Worm (Caenorhabditis elegans) whole organism, L1 larva: Measurements from ENCODE around the gene rde-12.

Source experiments
- C04F5.9 ChIP-seq: sonication (generic microtip); optimal IDR thresholded peaks from 2 replicates; lab custom pipeline; 2016; ENCODE audit warnings: missing genetic modification characterization, missing compliant biosample characterization
- C16A3.4 ChIP-seq: fragments of 150-350 bp; optimal IDR thresholded peaks from 2 replicates; lab custom pipeline; 2014; ENCODE audit warnings: missing biosample characterization, missing genetic modification characterization
- F16B12.6 ChIP-seq: fragments of 150-350 bp; optimal IDR thresholded peaks from 2 replicates; lab custom pipeline; 2014; ENCODE audit warnings: missing biosample characterization, missing genetic modification characterization
- aha-1 ChIP-seq: fragments of 150-350 bp; optimal IDR thresholded peaks from 2 replicates; lab custom pipeline; 2014; ENCODE audit warnings: missing biosample characterization, missing genetic modification characterization
- ama-1 ChIP-seq: fragments of 150-350 bp; optimal IDR thresholded peaks from 2 replicates; lab custom pipeline; 2014
- blmp-1 ChIP-seq: fragments of 150-350 bp; optimal IDR thresholded peaks from 2 replicates; lab custom pipeline; 2014; ENCODE audit warnings: missing biosample characterization, missing genetic modification characterization
- ceh-8 ChIP-seq: fragments of 200-800 bp; sonication (Bioruptor generic); optimal IDR thresholded peaks from 2 replicates; lab custom pipeline; 2018; ENCODE audit warnings: mild to moderate bottlenecking, missing genetic modification characterization, moderate library complexity, missing compliant biosample characterization
- ceh-82 ChIP-seq, 3 experiments: fragments of 150-350 bp in 1 of 3; sonication (generic microtip) in 2 of 3; optimal IDR thresholded peaks; 2 replicates each; lab custom pipeline; 2014 to 2017; ENCODE audit warnings: missing biosample characterization in 3 of 3, missing genetic modification characterization in 3 of 3
- ceh-88 ChIP-seq: fragments of 200-800 bp; sonication (Bioruptor generic); IDR thresholded peaks from 2 replicates; pipeline ENCODE4 v1.3.6; 2022; ENCODE audit warnings: missing genetic modification characterization, missing compliant biosample characterization
- ceh-90 ChIP-seq: sonication (generic microtip); optimal IDR thresholded peaks from 2 replicates; lab custom pipeline; 2016; ENCODE audit warnings: missing genetic modification characterization, missing compliant biosample characterization
- dpl-1 ChIP-seq, 3 experiments: fragments of 150-350 bp in 2 of 3; sonication (generic microtip) in 1 of 3; optimal IDR thresholded peaks; 2 replicates each; lab custom pipeline; 2014 to 2017; ENCODE audit warnings: missing biosample characterization in 3 of 3, missing genetic modification characterization in 3 of 3, missing genetic modification reagents in 3 of 3
- efl-1 ChIP-seq, 4 experiments: fragments of 150-350 bp; optimal IDR thresholded peaks in 3 of 4; peaks in 1 of 4; 1 replicate in 1 of 4; 2 replicates in 3 of 4; lab custom pipeline; 2014; ENCODE audit warnings: missing biosample characterization in 2 of 4, missing genetic modification characterization in 2 of 4, missing genetic modification reagents in 2 of 4
- efl-3 ChIP-seq: fragments of 200-800 bp; sonication (Bioruptor generic); optimal IDR thresholded peaks from 2 replicates; lab custom pipeline; 2018; ENCODE audit warnings: mild to moderate bottlenecking, missing genetic modification characterization, missing compliant biosample characterization
- elt-2 ChIP-seq: sonication (generic microtip); optimal IDR thresholded peaks from 2 replicates; lab custom pipeline; 2016; ENCODE audit warnings: missing genetic modification characterization, mild to moderate bottlenecking, inconsistent platforms, missing compliant biosample characterization, missing genetic modification reagents
- elt-3 ChIP-seq, 6 experiments: fragments of 150-350 bp in 1 of 6; sonication (generic microtip); optimal IDR thresholded peaks; 2 replicates each; lab custom pipeline; 2017 to 2018; ENCODE audit warnings: missing biosample characterization in 6 of 6, missing genetic modification characterization in 6 of 6, inconsistent platforms in 1 of 6
- fkh-10 ChIP-seq: sonication (generic microtip); optimal IDR thresholded peaks from 2 replicates; lab custom pipeline; 2017; ENCODE audit warnings: missing biosample characterization, missing genetic modification reagents, missing genetic modification characterization
- fkh-4 ChIP-seq: sonication (generic microtip); optimal IDR thresholded peaks from 2 replicates; lab custom pipeline; 2016; ENCODE audit warnings: missing compliant biosample characterization, missing genetic modification characterization, borderline replicate concordance
- grh-1 ChIP-seq: fragments of 200-800 bp; sonication (Bioruptor generic); IDR thresholded peaks from 2 replicates; pipeline ENCODE4 v1.3.6; 2022; ENCODE audit warnings: missing genetic modification reagents, missing genetic modification characterization, missing compliant biosample characterization
- hlh-4 ChIP-seq: sonication (generic microtip); optimal IDR thresholded peaks from 2 replicates; lab custom pipeline; 2016; ENCODE audit warnings: mild to moderate bottlenecking, missing genetic modification characterization, missing compliant biosample characterization
- isw-1 ChIP-seq: fragments of 200-800 bp; sonication (Bioruptor generic); IDR thresholded peaks from 2 replicates; pipeline ENCODE4 v1.3.6; 2022; ENCODE audit warnings: missing genetic modification characterization, missing compliant biosample characterization
- jun-1 ChIP-seq: fragments of 150-350 bp; optimal IDR thresholded peaks from 2 replicates; lab custom pipeline; 2014; ENCODE audit warnings: missing biosample characterization, missing genetic modification reagents, missing genetic modification characterization
- lin-14 ChIP-seq: fragments of 200-800 bp; sonication (Bioruptor generic); optimal IDR thresholded peaks from 2 replicates; lab custom pipeline; 2018; ENCODE audit warnings: mild to moderate bottlenecking, missing genetic modification characterization, moderate library complexity, missing compliant biosample characterization
- lin-15B ChIP-seq: fragments of 150-350 bp; sonication (generic microtip); optimal IDR thresholded peaks from 3 replicates; lab custom pipeline; 2014; ENCODE audit warnings: missing biosample characterization, missing genetic modification characterization
- lir-3 ChIP-seq: sonication (generic microtip); optimal IDR thresholded peaks from 2 replicates; lab custom pipeline; 2016; ENCODE audit warnings: mild to moderate bottlenecking, missing genetic modification characterization, moderate library complexity, missing compliant biosample characterization; ENCODE audit not compliant: poor library complexity
- mab-9 ChIP-seq: fragments of 200-800 bp; sonication (Bioruptor generic); IDR thresholded peaks from 2 replicates; pipeline ENCODE4 v1.3.6; 2022; ENCODE audit warnings: missing genetic modification reagents, missing genetic modification characterization, missing compliant biosample characterization
- mdl-1 ChIP-seq, 2 experiments: fragments of 150-350 bp; optimal IDR thresholded peaks; 2 replicates each; lab custom pipeline; 2014 to 2017; ENCODE audit warnings: missing biosample characterization in 2 of 2, missing genetic modification characterization in 2 of 2, inconsistent platforms in 1 of 2
- mep-1 ChIP-seq: fragments of 150-350 bp; optimal IDR thresholded peaks from 2 replicates; lab custom pipeline; 2014; ENCODE audit warnings: missing biosample characterization, missing genetic modification characterization
- nhr-19 ChIP-seq: fragments of 200-800 bp; sonication (Bioruptor generic); conservative IDR thresholded peaks from 2 replicates; pipeline ENCODE4 v1.3.6; 2022; ENCODE audit warnings: missing genetic modification characterization, missing compliant biosample characterization
- nhr-20 ChIP-seq: sonication (generic microtip); optimal IDR thresholded peaks from 2 replicates; lab custom pipeline; 2016; ENCODE audit warnings: mild to moderate bottlenecking, missing genetic modification characterization, missing compliant biosample characterization
- nhr-28 ChIP-seq: fragments of 150-350 bp; optimal IDR thresholded peaks from 2 replicates; lab custom pipeline; 2014; ENCODE audit warnings: missing biosample characterization, missing genetic modification characterization
- nhr-47 ChIP-seq: sonication (generic microtip); optimal IDR thresholded peaks from 2 replicates; lab custom pipeline; 2016; ENCODE audit warnings: mild to moderate bottlenecking, missing genetic modification characterization, moderate library complexity, missing compliant biosample characterization
- nhr-71 ChIP-seq: sonication (generic microtip); optimal IDR thresholded peaks from 2 replicates; lab custom pipeline; 2016; ENCODE audit warnings: mild to moderate bottlenecking, missing genetic modification characterization, moderate library complexity, missing compliant biosample characterization
- nhr-77 ChIP-seq: fragments of 150-350 bp; optimal IDR thresholded peaks from 2 replicates; lab custom pipeline; 2014; ENCODE audit warnings: missing biosample characterization, missing genetic modification characterization
- nhr-84 ChIP-seq: sonication (generic microtip); optimal IDR thresholded peaks from 2 replicates; lab custom pipeline; 2017; ENCODE audit warnings: missing biosample characterization, missing genetic modification characterization
- nhr-85 ChIP-seq: sonication (generic microtip); peaks from one replicate; lab custom pipeline; 2016; ENCODE audit warnings: missing genetic modification characterization, inconsistent platforms, missing compliant biosample characterization
- nhr-90 ChIP-seq: sonication (generic microtip); optimal IDR thresholded peaks from 2 replicates; lab custom pipeline; 2016; ENCODE audit warnings: mild to moderate bottlenecking, missing genetic modification characterization, missing compliant biosample characterization; ENCODE audit not compliant: poor library complexity
- pag-3 ChIP-seq: sonication (generic microtip); optimal IDR thresholded peaks from 2 replicates; lab custom pipeline; 2017; ENCODE audit warnings: missing genetic modification characterization, mild to moderate bottlenecking, missing compliant biosample characterization, antibody characterized with exemption, borderline replicate concordance; ENCODE audit not compliant: insufficient read depth
- pax-3 ChIP-seq: fragments of 200-800 bp; sonication (Bioruptor generic); optimal IDR thresholded peaks from 2 replicates; lab custom pipeline; 2018; ENCODE audit warnings: mild to moderate bottlenecking, missing genetic modification characterization, moderate library complexity, missing compliant biosample characterization
- rnt-1 ChIP-seq: sonication (generic microtip); optimal IDR thresholded peaks from 2 replicates; lab custom pipeline; 2016; ENCODE audit warnings: mild to moderate bottlenecking, missing genetic modification characterization, moderate library complexity, missing compliant biosample characterization
- skn-1 ChIP-seq: fragments of 150-350 bp; optimal IDR thresholded peaks from 2 replicates; lab custom pipeline; 2014; ENCODE audit warnings: missing biosample characterization, missing genetic modification characterization
- snpc-4 ChIP-seq: fragments of 150-350 bp; optimal IDR thresholded peaks from 2 replicates; lab custom pipeline; 2014; ENCODE audit warnings: missing biosample characterization, missing genetic modification characterization
- sox-4 ChIP-seq: sonication (generic microtip); optimal IDR thresholded peaks from 2 replicates; lab custom pipeline; 2016; ENCODE audit warnings: missing genetic modification characterization, missing compliant biosample characterization
- sup-37 ChIP-seq: fragments of 200-800 bp; sonication (Bioruptor generic); optimal IDR thresholded peaks from 2 replicates; lab custom pipeline; 2018; ENCODE audit warnings: mild to moderate bottlenecking, missing genetic modification characterization, missing compliant biosample characterization
- swsn-7 ChIP-seq: sonication (generic microtip); optimal IDR thresholded peaks from 2 replicates; lab custom pipeline; 2016; ENCODE audit warnings: missing genetic modification characterization, missing compliant biosample characterization
- tbx-2 ChIP-seq: sonication (generic microtip); optimal IDR thresholded peaks from 2 replicates; lab custom pipeline; 2016; ENCODE audit warnings: missing genetic modification characterization, missing compliant biosample characterization
- tlp-1 ChIP-seq: fragments of 150-350 bp; optimal IDR thresholded peaks from 2 replicates; lab custom pipeline; 2014; ENCODE audit warnings: missing biosample characterization, missing genetic modification characterization
- unc-30 ChIP-seq: sonication (generic microtip); optimal IDR thresholded peaks from 2 replicates; lab custom pipeline; 2017; ENCODE audit warnings: missing biosample characterization, missing genetic modification characterization
- unc-86 ChIP-seq: sonication (generic microtip); optimal IDR thresholded peaks from 2 replicates; lab custom pipeline; 2016; ENCODE audit warnings: missing genetic modification characterization, missing compliant biosample characterization
- unc-98 ChIP-seq: fragments of 200-800 bp; sonication (Bioruptor generic); IDR thresholded peaks from 2 replicates; pipeline ENCODE4 v1.3.6; 2022; ENCODE audit warnings: missing genetic modification characterization, missing compliant biosample characterization
- zag-1 ChIP-seq: fragments of 150-350 bp; optimal IDR thresholded peaks from 2 replicates; lab custom pipeline; 2014; ENCODE audit warnings: missing biosample characterization, missing genetic modification characterization
- ztf-11 ChIP-seq, 2 experiments: sonication (generic microtip); optimal IDR thresholded peaks; 2 replicates each; lab custom pipeline; 2016 to 2017; ENCODE audit warnings: missing genetic modification characterization in 2 of 2, missing biosample characterization in 1 of 2, missing compliant biosample characterization in 1 of 2
- ztf-4 ChIP-seq: fragments of 150-350 bp; optimal IDR thresholded peaks from 2 replicates; lab custom pipeline; 2014; ENCODE audit warnings: missing biosample characterization, missing genetic modification characterization

The rde-12 gene

DNA sequence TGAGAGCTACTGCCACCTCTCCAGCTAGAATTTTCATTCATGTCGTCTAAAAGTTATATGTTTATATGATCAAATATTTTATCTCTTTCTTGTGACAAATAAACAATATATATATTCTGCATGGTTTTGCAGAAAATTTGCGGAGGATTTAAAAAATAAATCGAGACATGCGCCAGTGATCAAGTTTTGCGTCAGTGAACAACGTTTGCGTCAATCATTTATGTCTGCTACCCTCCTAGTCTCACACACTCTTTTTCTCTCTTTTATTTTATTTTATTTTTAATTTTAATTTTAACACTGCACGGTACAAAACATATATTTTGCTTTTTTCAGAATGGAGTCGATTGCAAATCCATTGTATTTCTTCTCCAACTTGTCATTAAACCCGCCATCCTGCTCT is 13.4 kb downstream of the rde-12 start, which contains the start of the genes tag-65 and ccz-1 (continued):
- peak; percentile 93 for TF ChIP-seq lin-14 (GFP tag; lab: Kevin White, UChicago)
- TF ChIP-seq ceh-88 (GFP tag; lab: Robert Waterston, UW) = peak; percentile 65; the same call in 1 of the 2 replicates
- TF ChIP-seq nhr-20 (tag; lab: Kevin White, UChicago) = peak; percentile 93
- TF ChIP-seq unc-86 (tag; lab: Kevin White, UChicago) = peak; percentile 85
- TF ChIP-seq F16B12.6 = peak; percentile 54
- TF ChIP-seq jun-1 (tag; lab: Kevin White, UChicago) = peak; percentile 80
- TF ChIP-seq snpc-4 (tag; lab: Kevin White, UChicago) = peak; percentile 89
- TF ChIP-seq blmp-1 = peak; percentile 82
- TF ChIP-seq ztf-4 (tag; lab: Kevin White, UChicago) = peak; percentile 53
- no peak for TF ChIP-seq ceh-90 (tag; lab: Kevin White, UChicago)
- peak; percentile 95 for TF ChIP-seq nhr-19 (GFP tag; lab: Robert Waterston, UW)
- peak; percentile 95 for TF ChIP-seq nhr-47 (tag; lab: Kevin White, UChicago)
- peak; percentile 99 for TF ChIP-seq mep-1 (tag; lab: Kevin White, UChicago)
- TF ChIP-seq unc-30 = no peak
- TF ChIP-seq aha-1 (tag; lab: Kevin White, UChicago) = peak; percentile 61
- peak; percentile 82 to 94 (median 86) for TF ChIP-seq dpl-1 (GFP tag; optimal IDR thresholded peaks at IDR 0.05; lab: Kevin White, UChicago)
- TF ChIP-seq fkh-4 (tag; lab: Kevin White, UChicago) = peak; percentile 69
- peak; percentile 84 for TF ChIP-seq skn-1 (tag; lab: Kevin White, UChicago)
- TF ChIP-seq rnt-1 (tag; lab: Kevin White, UChicago) = peak; percentile 94
- TF ChIP-seq tlp-1 = no peak
- peak; percentile 74 for TF ChIP-seq lin-15B (tag; lab: Kevin White, UChicago)
- TF ChIP-seq efl-3 = peak; percentile 26
- no peak for TF ChIP-seq nhr-84 (tag; lab: Kevin White, UChicago)
- peak; percentile 66 for TF ChIP-seq lir-3 (tag; lab: Kevin White, UChicago)
- TF ChIP-seq ceh-82 (tag; optimal IDR thresholded peaks at IDR 0.05; lab: Kevin White, UChicago) = peak; percentile 87 to 92 (median 88)
- peak; percentile 65 for TF ChIP-seq zag-1
- TF ChIP-seq grh-1 (GFP tag; lab: Robert Waterston, UW) = peak; percentile 88
- peak; percentile 66 for TF ChIP-seq sup-37
- TF ChIP-seq hlh-4 (tag; lab: Kevin White, UChicago) = no peak
- TF ChIP-seq C04F5.9 (tag; lab: Kevin White, UChicago) = peak; percentile 32
- peak in 1 of 2 experiments; percentile 75 for TF ChIP-seq ztf-11 (tag; optimal IDR thresholded peaks at IDR 0.05; lab: Kevin White, UChicago)
- peak; percentile 48 for TF ChIP-seq sox-4
- TF ChIP-seq fkh-10 (GFP tag; lab: Kevin White, UChicago) = peak; percentile 21
- TF ChIP-seq elt-2 (tag; lab: Kevin White, UChicago) = peak; percentile 62
- peak; percentile 94 for TF ChIP-seq swsn-7 (tag; lab: Kevin White, UChicago)
- TF ChIP-seq ama-1 (lab: Kevin White, UChicago) = no peak
- peak in 1 of 2 experiments; percentile 82 for TF ChIP-seq mdl-1 (tag; optimal IDR thresholded peaks at IDR 0.05; lab: Kevin White, UChicago)
- peak; percentile 93 for TF ChIP-seq pax-3
- peak; percentile 96 for TF ChIP-seq nhr-85 (tag; lab: Kevin White, UChicago)
- TF ChIP-seq nhr-90 (tag; lab: Kevin White, UChicago) = peak; percentile 94
- TF ChIP-seq mab-9 (GFP tag; lab: Robert Waterston, UW) = peak; percentile 58; the same call in 1 of the 2 replicates
- TF ChIP-seq efl-1 (optimal IDR thresholded peaks at IDR 0.05; lab: Kevin White, UChicago) = peak; percentile 85 to 87
- peak; percentile 84 to 98 for TF ChIP-seq efl-1 (GFP tag; optimal IDR thresholded peaks at IDR 0.05 in 1 of 2; lab: Kevin White, UChicago)
- TF ChIP-seq unc-98 = no peak
- TF ChIP-seq tbx-2 (tag; lab: Kevin White, UChicago) = peak; percentile 91
- no peak for TF ChIP-seq pag-3 (tag; lab: Kevin White, UChicago)
- TF ChIP-seq C16A3.4 (tag; lab: Kevin White, UChicago) = peak; percentile 87
- TF ChIP-seq nhr-28 (tag; lab: Kevin White, UChicago) = no peak
- peak in 2 of 6 experiments; percentile 80 to 81 for TF ChIP-seq elt-3 (tag; optimal IDR thresholded peaks at IDR 0.05; lab: Kevin White, UChicago)
- TF ChIP-seq nhr-71 (tag; lab: Kevin White, UChicago) = peak; percentile 96
- peak; percentile 86 for TF ChIP-seq isw-1 (GFP tag; lab: Robert Waterston, UW)
- peak; percentile 84 for TF ChIP-seq ceh-8 (GFP tag; lab: Kevin White, UChicago)
- TF ChIP-seq nhr-77 (tag; lab: Kevin White, UChicago) = peak; percentile 67
